Worm (Caenorhabditis elegans) whole organism, L4/young adult: ENCODE data around the gene lbp-7.

Experiments
- dao-5 ChIP-seq: sonication (generic microtip); optimal IDR thresholded peaks from 2 replicates; lab custom pipeline; 2016; ENCODE audit warnings: missing genotype, missing genetic modification characterization, moderate library complexity, missing compliant biosample characterization
- him-1 ChIP-seq: sonication (generic microtip); optimal IDR thresholded peaks from 2 replicates; lab custom pipeline; 2016; ENCODE audit warnings: missing genotype, missing genetic modification reagents, missing genetic modification characterization, missing compliant biosample characterization

DNA sequence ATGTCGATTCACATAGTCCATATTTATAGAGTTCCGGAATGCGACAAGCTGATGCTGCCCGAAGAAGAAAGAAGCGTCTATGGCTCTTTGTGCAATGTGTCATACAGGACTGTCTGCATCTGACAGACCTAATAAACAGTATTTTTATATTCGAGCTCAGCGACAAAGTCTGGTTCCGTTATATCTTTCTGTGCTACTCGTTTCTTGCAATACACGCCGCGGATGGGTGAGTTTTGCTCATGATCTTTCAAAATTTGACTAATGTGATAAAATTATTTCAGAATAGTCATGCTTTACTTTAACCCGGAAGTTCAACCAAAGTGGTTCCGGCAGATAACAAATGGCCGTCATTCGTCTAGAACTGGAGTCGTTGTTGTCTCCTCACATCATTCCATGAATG, 15.7 kb upstream of the lbp-7 start:
- TF ChIP-seq dao-5 (tag; lab: Kevin White, UChicago) (no peak), him-1 (no peak)
